Worm (Caenorhabditis elegans) whole organism, mixed stage, embryonic: Measurements from ENCODE around the gene Y49F6C.2.

Source experiments
- bed-3 ChIP-seq: fragments of 200-800 bp; sonication (Bioruptor generic); optimal IDR thresholded peaks from 3 replicates; lab custom pipeline; 2018; ENCODE audit warnings: mild to moderate bottlenecking, missing genetic modification characterization, moderate library complexity, missing compliant biosample characterization
- ces-1 ChIP-seq: fragments of 150-350 bp; optimal IDR thresholded peaks from 2 replicates; lab custom pipeline; 2014; ENCODE audit warnings: missing biosample characterization, missing genetic modification reagents, missing genetic modification characterization
- cnd-1 ChIP-seq: fragments of 200-800 bp; sonication (Bioruptor generic); optimal IDR thresholded peaks from 2 replicates; lab custom pipeline; 2018; ENCODE audit warnings: mild to moderate bottlenecking, missing genetic modification characterization, missing compliant biosample characterization
- elt-3 ChIP-seq: fragments of 150-350 bp; optimal IDR thresholded peaks from 2 replicates; lab custom pipeline; 2014; ENCODE audit warnings: missing biosample characterization, missing genetic modification characterization
- lin-13 ChIP-seq: fragments of 150-350 bp; optimal IDR thresholded peaks from 2 replicates; lab custom pipeline; 2014; ENCODE audit warnings: missing biosample characterization, missing genetic modification characterization
- lsy-2 ChIP-seq: fragments of 150-350 bp; optimal IDR thresholded peaks from 2 replicates; lab custom pipeline; 2014; ENCODE audit warnings: missing biosample characterization, missing genetic modification characterization
- mep-1 ChIP-seq: fragments of 150-350 bp; optimal IDR thresholded peaks from 2 replicates; lab custom pipeline; 2017; ENCODE audit warnings: missing biosample characterization, missing genetic modification reagents, missing genetic modification characterization, inconsistent platforms
- nhr-12 ChIP-seq: fragments of 150-350 bp; optimal IDR thresholded peaks from 2 replicates; lab custom pipeline; 2014; ENCODE audit warnings: missing biosample characterization, missing genetic modification characterization
- nhr-2 ChIP-seq: fragments of 150-350 bp; optimal IDR thresholded peaks from 2 replicates; lab custom pipeline; 2014; ENCODE audit warnings: missing biosample characterization, missing genetic modification characterization
- nhr-28 ChIP-seq: fragments of 150-350 bp; optimal IDR thresholded peaks from 2 replicates; lab custom pipeline; 2014; ENCODE audit warnings: missing biosample characterization, missing genetic modification characterization
- nhr-76 ChIP-seq: sonication (generic microtip); optimal IDR thresholded peaks from 2 replicates; lab custom pipeline; 2017; ENCODE audit warnings: missing biosample characterization, missing genetic modification characterization
- snpc-4 ChIP-seq: fragments of 150-350 bp; optimal IDR thresholded peaks from 2 replicates; lab custom pipeline; 2014; ENCODE audit warnings: missing biosample characterization, missing genetic modification characterization
- ztf-11 ChIP-seq: fragments of 150-350 bp; optimal IDR thresholded peaks from 2 replicates; lab custom pipeline; 2014; ENCODE audit warnings: missing biosample characterization, missing genetic modification characterization

DNA sequence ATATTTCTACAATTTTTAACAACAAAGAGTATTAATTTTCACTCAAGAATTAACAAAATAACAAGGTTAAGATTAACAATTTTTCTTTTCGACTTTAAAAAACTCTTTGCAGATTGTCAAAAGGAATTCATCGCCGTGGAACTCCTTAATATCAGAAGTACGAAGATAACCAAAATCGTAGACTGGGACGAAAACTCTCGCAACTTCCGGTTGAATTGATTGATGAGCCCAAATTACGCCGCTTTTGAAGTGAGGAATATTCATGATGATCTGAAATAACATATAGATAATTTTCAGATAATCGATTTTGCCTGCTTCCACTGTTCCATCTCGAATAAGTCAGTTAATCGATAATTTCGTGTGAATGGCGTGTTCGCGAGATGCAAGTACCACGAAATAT lies 34.7 kb upstream of the Y49F6C.2 start, which contains the start of gene F14D2.15:
- TF ChIP-seq lin-13 (tag; lab: Kevin White, UChicago): no peak
- no peak for TF ChIP-seq nhr-12 (tag; lab: Kevin White, UChicago)
- no peak for TF ChIP-seq snpc-4 (tag; lab: Kevin White, UChicago)
- no peak for TF ChIP-seq ces-1
- TF ChIP-seq lsy-2 (tag; lab: Kevin White, UChicago): no peak
- no peak for TF ChIP-seq ztf-11 (tag; lab: Kevin White, UChicago)
- TF ChIP-seq nhr-76 (tag; lab: Kevin White, UChicago): no peak
- no peak for TF ChIP-seq mep-1 (tag; lab: Kevin White, UChicago)
- TF ChIP-seq nhr-2 (tag; lab: Kevin White, UChicago): no peak
- TF ChIP-seq elt-3 (tag; lab: Kevin White, UChicago): no peak
- TF ChIP-seq bed-3 (GFP tag; lab: Kevin White, UChicago): no peak
- no peak for TF ChIP-seq cnd-1
- no peak for TF ChIP-seq nhr-28 (tag; lab: Kevin White, UChicago)
